Fruit fly (Drosophila melanogaster): ENCODE data around the gene EMC6.
A peak's percentile ranks its signal among the peaks of the same experiment; 100 is the strongest.

The EMC6 gene

dm6 chr3R:25024895-25025557, at the start of gene EMC6, which contains the start of gene Hr96:
EMC6 (minus strand) TSS chr3R:25025017.
Hr96 (plus strand) TSS chr3R:25025235.
- TF ChIP-seq CG17801 (GFP tag; optimal IDR thresholded peaks at IDR 0.05; ENCODE audit: partially characterized antibody), result peak; percentile 93

dm6 chr3R:25074558-25074964, 49.7 kb upstream of the EMC6 start, which contains the start of the genes shams and CG11920:
shams (minus strand) TSS chr3R:25074607.
CG11920 (plus strand) TSS chr3R:25074877.
- peak; percentile 23 for TF ChIP-seq CG17801 (GFP tag; optimal IDR thresholded peaks at IDR 0.05; ENCODE audit: partially characterized antibody)

dm6 chr3R:25070871-25071270, 46.1 kb upstream of the EMC6 start, which contains the start of gene CG11836:
CG11836 (plus strand) TSS chr3R:25071126.
- no peak for TF ChIP-seq CG17801 (GFP tag; optimal IDR thresholded peaks at IDR 0.05; ENCODE audit: partially characterized antibody)

- peak; percentile 77 for TF ChIP-seq CG17801 (GFP tag; optimal IDR thresholded peaks at IDR 0.05; ENCODE audit: partially characterized antibody)
Observed at dm6 chr3R:25069569-25069968, 44.8 kb upstream of the EMC6 start, which contains the start of the genes Stt3B and CG11839. Stt3B (minus strand) TSS chr3R:25069637. CG11839 (plus strand) TSS chr3R:25069927.

dm6 chr3R:25066856-25067255, 42.0 kb upstream of the EMC6 start:
- no peak for TF ChIP-seq CG17801 (GFP tag; optimal IDR thresholded peaks at IDR 0.05; ENCODE audit: partially characterized antibody)

- TF ChIP-seq CG17801 (GFP tag; optimal IDR thresholded peaks at IDR 0.05; ENCODE audit: partially characterized antibody), result peak; percentile 39
Observed at dm6 chr3R:25064907-25065841, 40.4 kb upstream of the EMC6 start, which contains the start of the genes veli and PQBP1. veli (minus strand) TSS chr3R:25065591. PQBP1 (plus strand) TSS chr3R:25065791.

- TF ChIP-seq CG17801 (GFP tag; optimal IDR thresholded peaks at IDR 0.05; ENCODE audit: partially characterized antibody), result no peak
Observed at dm6 chr3R:25060462-25060861, 35.6 kb upstream of the EMC6 start.

- no peak for TF ChIP-seq CG17801 (GFP tag; optimal IDR thresholded peaks at IDR 0.05; ENCODE audit: partially characterized antibody)
Observed at dm6 chr3R:25056488-25057157, 31.8 kb upstream of the EMC6 start.

- no peak for TF ChIP-seq CG17801 (GFP tag; optimal IDR thresholded peaks at IDR 0.05; ENCODE audit: partially characterized antibody)
Observed at dm6 chr3R:25056016-25056415, 31.2 kb upstream of the EMC6 start, which contains the start of the genes CG31111 and stac. CG31111 (minus strand) TSS chr3R:25056177. stac (plus strand) TSS chr3R:25056286.

dm6 chr3R:25054451-25055188, 29.8 kb upstream of the EMC6 start, which contains the start of gene CG31109:
CG31109 (minus strand) TSS chr3R:25054653.
- peak; percentile 32 for TF ChIP-seq CG17801 (GFP tag; optimal IDR thresholded peaks at IDR 0.05; ENCODE audit: partially characterized antibody)

dm6 chr3R:25051441-25052097, 26.8 kb upstream of the EMC6 start:
- no peak for TF ChIP-seq CG17801 (GFP tag; optimal IDR thresholded peaks at IDR 0.05; ENCODE audit: partially characterized antibody)

dm6 chr3R:25050649-25051048, 25.8 kb upstream of the EMC6 start:
- TF ChIP-seq CG17801 (GFP tag; optimal IDR thresholded peaks at IDR 0.05; ENCODE audit: partially characterized antibody), result no peak

dm6 chr3R:25049742-25050517, 25.1 kb upstream of the EMC6 start:
- TF ChIP-seq CG17801 (GFP tag; optimal IDR thresholded peaks at IDR 0.05; ENCODE audit: partially characterized antibody), result peak; percentile 88

All from ovary, adult (tissue).